Fruit fly (Drosophila melanogaster): Measurements from ENCODE around the gene CG11583.

- no peak for TF ChIP-seq dati (GFP tag; IDR thresholded peaks at IDR 0.05)
- no peak for TF ChIP-seq p53 (GFP tag; optimal IDR thresholded peaks at IDR 0.05)
- TF ChIP-seq usp (GFP tag; optimal IDR thresholded peaks at IDR 0.05): no peak
- no peak for TF ChIP-seq Sin3A (optimal IDR thresholded peaks at IDR 0.05)
- TF ChIP-seq CG8924 (tag; optimal IDR thresholded peaks at IDR 0.05): peak; percentile 14
- no peak for TF ChIP-seq CG5953 (GFP tag; IDR thresholded peaks at IDR 0.05)
Measured at dm6 chr3L:4313299-4313698, 30.7 kb upstream of the CG11583 start, which contains the start of gene Claspin.
